Worm (Caenorhabditis elegans): ENCODE measurements around the gene C27F2.7.

ce11 chrIII:4937022-4937421 lies 47.3 kb downstream of the C27F2.7 start, which contains the start of gene fsn-1:
- TF ChIP-seq tra-1 (GFP tag; IDR thresholded peaks at IDR 0.05) (no peak), nhr-28 (tag; optimal IDR thresholded peaks at IDR 0.05) (no peak), pha-4 (GFP tag; IDR thresholded peaks at IDR 0.05) (no peak), pha-4 (tag; optimal IDR thresholded peaks at IDR 0.05) (no peak), nhr-237 (tag; optimal IDR thresholded peaks at IDR 0.05) (no peak), snpc-4 (tag; optimal IDR thresholded peaks at IDR 0.05) (no peak), cey-2 (tag; optimal IDR thresholded peaks at IDR 0.05; ENCODE audit: borderline replicate concordance, insufficient read depth) (no peak), fkh-10 (GFP tag; optimal IDR thresholded peaks at IDR 0.05) (no peak)

Measured in whole organism, L4 larva.